Worm (Caenorhabditis elegans): ENCODE measurements around the gene clc-20.

DNA sequence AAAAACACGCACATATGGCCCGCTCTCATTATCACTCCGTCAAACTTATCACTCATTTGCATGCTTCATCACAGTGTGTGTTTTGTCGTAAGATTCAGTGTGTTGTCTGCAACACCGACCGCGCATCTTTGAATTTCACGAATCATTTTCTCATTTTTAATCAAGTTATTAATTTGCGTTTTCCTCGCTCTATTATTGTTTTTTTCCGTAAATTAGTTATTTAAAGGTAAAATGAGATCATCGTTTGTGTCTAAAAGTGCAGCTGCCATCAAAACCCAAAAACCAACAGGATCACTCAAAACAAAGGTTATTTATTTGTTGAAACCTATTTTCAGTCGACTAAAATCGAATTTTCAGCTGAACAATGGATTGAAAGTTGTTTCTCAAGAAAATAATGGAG lies 7.3 kb downstream of the clc-20 start, which contains the start of the genes T24C4.5 and ucr-2.3:
- no peak for TF ChIP-seq dmd-6 (GFP tag; IDR thresholded peaks at IDR 0.05)
- no peak for TF ChIP-seq F49E8.2 (tag; optimal IDR thresholded peaks at IDR 0.05; ENCODE audit: borderline replicate concordance)
- TF ChIP-seq mxl-3 (GFP tag; optimal IDR thresholded peaks at IDR 0.05): no peak
- TF ChIP-seq ces-1 (GFP tag; optimal IDR thresholded peaks at IDR 0.05): no peak
- no peak for TF ChIP-seq lin-13 (GFP tag; optimal IDR thresholded peaks at IDR 0.05)
- TF ChIP-seq dpl-1 (GFP tag; optimal IDR thresholded peaks at IDR 0.05): no peak

Data from whole organism, L4 larva.